Worm (Caenorhabditis elegans) whole organism, late embryonic: ENCODE measurements around the gene arx-6.

Experiments
- C38D4.7 ChIP-seq: fragments of 200-800 bp; sonication (Bioruptor generic); optimal IDR thresholded peaks from 2 replicates; lab custom pipeline; 2018; ENCODE audit warnings: mild to moderate bottlenecking, missing genetic modification characterization, moderate library complexity, missing compliant biosample characterization
- K02D7.2 ChIP-seq: sonication (generic microtip); optimal IDR thresholded peaks from 2 replicates; lab custom pipeline; 2017; ENCODE audit warnings: mild to moderate bottlenecking, missing genetic modification characterization, missing compliant biosample characterization
- T23F11.4 ChIP-seq: fragments of 200-800 bp; sonication (Bioruptor generic); optimal IDR thresholded peaks from 2 replicates; lab custom pipeline; 2018; ENCODE audit warnings: mild to moderate bottlenecking, missing genetic modification characterization, missing compliant biosample characterization
- Y22D7AL.16 ChIP-seq: sonication (generic microtip); optimal IDR thresholded peaks from 2 replicates; lab custom pipeline; 2016; ENCODE audit warnings: missing genetic modification characterization, missing compliant biosample characterization
- ceh-14 ChIP-seq: sonication (generic microtip); optimal IDR thresholded peaks from 2 replicates; lab custom pipeline; 2016; ENCODE audit warnings: missing genotype, missing genetic modification characterization, missing compliant biosample characterization
- ceh-18 ChIP-seq: sonication (generic microtip); optimal IDR thresholded peaks from 2 replicates; lab custom pipeline; 2016; ENCODE audit warnings: missing genetic modification characterization, missing compliant biosample characterization
- ceh-22 ChIP-seq: sonication (generic microtip); optimal IDR thresholded peaks from 2 replicates; lab custom pipeline; 2017; ENCODE audit warnings: missing biosample characterization, missing genetic modification characterization
- ceh-34 ChIP-seq: sonication (generic microtip); optimal IDR thresholded peaks from 2 replicates; lab custom pipeline; 2016; ENCODE audit warnings: mild to moderate bottlenecking, missing genetic modification characterization, missing compliant biosample characterization
- che-1 ChIP-seq: sonication (generic microtip); optimal IDR thresholded peaks from 2 replicates; lab custom pipeline; 2016; ENCODE audit warnings: mild to moderate bottlenecking, missing genetic modification characterization, missing compliant biosample characterization
- dmd-4 ChIP-seq: sonication (generic microtip); optimal IDR thresholded peaks from 2 replicates; lab custom pipeline; 2016; ENCODE audit warnings: borderline replicate concordance, missing genetic modification characterization, missing compliant biosample characterization
- elt-2 ChIP-seq: sonication (generic microtip); optimal IDR thresholded peaks from 2 replicates; lab custom pipeline; 2016; ENCODE audit warnings: missing genetic modification reagents, missing genetic modification characterization, missing compliant biosample characterization
- ets-4 ChIP-seq: sonication (generic microtip); optimal IDR thresholded peaks from 2 replicates; lab custom pipeline; 2016; ENCODE audit warnings: missing genetic modification characterization, missing compliant biosample characterization
- eyg-1 ChIP-seq: sonication (generic microtip); optimal IDR thresholded peaks from 2 replicates; lab custom pipeline; 2016; ENCODE audit warnings: missing genotype, missing genetic modification characterization, missing compliant biosample characterization
- fkh-6 ChIP-seq: sonication (generic microtip); optimal IDR thresholded peaks from 2 replicates; lab custom pipeline; 2016; ENCODE audit warnings: missing genetic modification characterization, missing compliant biosample characterization
- hlh-30 ChIP-seq: sonication (generic microtip); optimal IDR thresholded peaks from 2 replicates; lab custom pipeline; 2017; ENCODE audit warnings: antibody characterized with exemption, missing genetic modification characterization, missing compliant biosample characterization; ENCODE audit not compliant: insufficient read depth
- hlh-6 ChIP-seq: sonication (generic microtip); optimal IDR thresholded peaks from 2 replicates; lab custom pipeline; 2016; ENCODE audit warnings: missing genotype, missing genetic modification characterization, missing compliant biosample characterization
- hlh-8 ChIP-seq: sonication (generic microtip); optimal IDR thresholded peaks from 2 replicates; lab custom pipeline; 2016; ENCODE audit warnings: missing genotype, missing genetic modification characterization, missing compliant biosample characterization
- lin-11 ChIP-seq: fragments of 200-800 bp; sonication (Bioruptor generic); optimal IDR thresholded peaks from 2 replicates; lab custom pipeline; 2018; ENCODE audit warnings: mild to moderate bottlenecking, missing genetic modification characterization, missing compliant biosample characterization
- nfya-1 ChIP-seq: sonication (generic microtip); optimal IDR thresholded peaks from 2 replicates; lab custom pipeline; 2017; ENCODE audit warnings: missing genetic modification characterization, mild to moderate bottlenecking, missing compliant biosample characterization, antibody characterized with exemption, moderate library complexity
- nhr-11 ChIP-seq: fragments of 150-350 bp; optimal IDR thresholded peaks from 2 replicates; lab custom pipeline; 2014; ENCODE audit warnings: missing biosample characterization, missing genetic modification characterization
- odd-2 ChIP-seq: sonication (generic microtip); optimal IDR thresholded peaks from 2 replicates; lab custom pipeline; 2017; ENCODE audit warnings: antibody characterized with exemption, mild to moderate bottlenecking, missing genetic modification characterization, missing compliant biosample characterization
- pag-3 ChIP-seq: sonication (generic microtip); optimal IDR thresholded peaks from 2 replicates; lab custom pipeline; 2016; ENCODE audit warnings: missing compliant biosample characterization, missing genetic modification characterization, borderline replicate concordance
- pat-9 ChIP-seq: fragments of 200-800 bp; sonication (Bioruptor generic); optimal IDR thresholded peaks from 2 replicates; lab custom pipeline; 2018; ENCODE audit warnings: mild to moderate bottlenecking, missing genetic modification characterization, moderate library complexity, missing compliant biosample characterization
- pax-1 ChIP-seq: fragments of 150-350 bp; optimal IDR thresholded peaks from 2 replicates; lab custom pipeline; 2014; ENCODE audit warnings: missing biosample characterization, missing genetic modification characterization
- pqm-1 ChIP-seq: sonication (generic microtip); optimal IDR thresholded peaks from 2 replicates; lab custom pipeline; 2016; ENCODE audit warnings: missing genetic modification characterization, missing compliant biosample characterization
- ref-2 ChIP-seq: sonication (generic microtip); optimal IDR thresholded peaks from 2 replicates; lab custom pipeline; 2016; ENCODE audit warnings: missing genetic modification characterization, missing compliant biosample characterization
- sox-2 ChIP-seq: fragments of 200-800 bp; sonication (Bioruptor generic); IDR thresholded peaks from 2 replicates; pipeline ENCODE4 v1.3.6; 2022; ENCODE audit warnings: missing genetic modification reagents, missing genetic modification characterization, missing compliant biosample characterization
- sox-4 ChIP-seq: sonication (generic microtip); optimal IDR thresholded peaks from 2 replicates; lab custom pipeline; 2017; ENCODE audit warnings: mild to moderate bottlenecking, missing genetic modification characterization, inconsistent platforms, missing compliant biosample characterization
- tbx-7 ChIP-seq: sonication (generic microtip); optimal IDR thresholded peaks from 2 replicates; lab custom pipeline; 2016; ENCODE audit warnings: missing genotype, missing genetic modification characterization, missing compliant biosample characterization
- unc-3 ChIP-seq, 2 experiments: fragments of 200-800 bp in 1 of 2; sonication (Bioruptor generic) in 1 of 2; sonication (generic microtip) in 1 of 2; conservative IDR thresholded peaks in 1 of 2; optimal IDR thresholded peaks in 1 of 2; 2 replicates each; pipeline versions ENCODE4 v1.3.6 to Lab custom; 2016 to 2022; ENCODE audit warnings: missing compliant biosample characterization in 2 of 2, missing genetic modification characterization in 2 of 2, missing genetic modification reagents in 1 of 2
- unc-42 ChIP-seq: sonication (generic microtip); optimal IDR thresholded peaks from 2 replicates; lab custom pipeline; 2016; ENCODE audit warnings: missing genotype, missing genetic modification characterization, missing compliant biosample characterization
- unc-55 ChIP-seq: sonication (generic microtip); optimal IDR thresholded peaks from 2 replicates; lab custom pipeline; 2017; ENCODE audit warnings: missing biosample characterization, missing genetic modification reagents, missing genetic modification characterization
- ztf-16 ChIP-seq: sonication (generic microtip); optimal IDR thresholded peaks from 2 replicates; lab custom pipeline; 2017; ENCODE audit warnings: missing genetic modification characterization, missing compliant biosample characterization

arx-6 gene

ce11 chrIII:4881955-4882354 is 3.5 kb downstream of the arx-6 start:
- TF ChIP-seq K02D7.2 (tag; lab: Kevin White, UChicago) (no peak), sox-4 (no peak), T23F11.4 (GFP tag; lab: Kevin White, UChicago) (no peak), ceh-22 (no peak), ceh-14 (tag; lab: Kevin White, UChicago) (no peak), ztf-16 (tag; lab: Kevin White, UChicago) (no peak), hlh-8 (no peak), ceh-18 (no peak), dmd-4 (tag; lab: Kevin White, UChicago) (no peak), hlh-6 (no peak), ets-4 (tag; lab: Kevin White, UChicago) (no peak), lin-11 (tag; lab: Kevin White, UChicago) (no peak), pag-3 (tag; lab: Kevin White, UChicago) (no peak), fkh-6 (tag; lab: Kevin White, UChicago) (no peak), odd-2 (no peak), C38D4.7 (GFP tag; lab: Kevin White, UChicago) (no peak), Y22D7AL.16 (tag; lab: Kevin White, UChicago) (no peak), ceh-34 (no peak), pqm-1 (tag; lab: Kevin White, UChicago) (no peak), ref-2 (tag; lab: Kevin White, UChicago) (no peak)

- TF ChIP-seq nhr-11 (tag; lab: Kevin White, UChicago): no peak
- no peak for TF ChIP-seq tbx-7
Observed at ce11 chrIII:4883429-4883828, 5.0 kb downstream of the arx-6 start, which contains the start of gene clec-5. clec-5 (minus strand) TSS chrIII:4883606.

- TF ChIP-seq eyg-1 (tag; lab: Kevin White, UChicago): no peak
- TF ChIP-seq elt-2 (tag; lab: Kevin White, UChicago): no peak
- no peak for TF ChIP-seq unc-42
- no peak for TF ChIP-seq pax-1
- no peak for TF ChIP-seq che-1 (tag; lab: Kevin White, UChicago)
- TF ChIP-seq nfya-1: no peak
- no peak for TF ChIP-seq hlh-30 (tag; lab: Kevin White, UChicago)
Observed at ce11 chrIII:4887291-4887690, 8.8 kb downstream of the arx-6 start, which contains the start of gene clec-6. clec-6 (minus strand) TSS chrIII:4887444.

ce11 chrIII:4890997-4891396 is 12.5 kb downstream of the arx-6 start, which contains the start of gene F26F4.5:
F26F4.5 (minus strand) TSS chrIII:4891252.
- TF ChIP-seq sox-2 (GFP tag; lab: Robert Waterston, UW): no peak

ce11 chrIII:4893540-4893939 is 15.1 kb downstream of the arx-6 start, which contains the start of gene F26F4.6:
F26F4.6 (minus strand) TSS chrIII:4893640.
- no peak for TF ChIP-seq sox-2 (GFP tag; lab: Robert Waterston, UW)

- TF ChIP-seq pax-1: no peak
- TF ChIP-seq unc-55: no peak
- TF ChIP-seq pat-9 (tag; lab: Kevin White, UChicago): no peak
- no peak for TF ChIP-seq unc-3 (GFP tag; conservative IDR thresholded peaks at IDR 0.05; lab: Robert Waterston, UW)
- TF ChIP-seq unc-3 (tag; optimal IDR thresholded peaks at IDR 0.05; lab: Kevin White, UChicago): no peak
- no peak for TF ChIP-seq odd-2
Observed at ce11 chrIII:4895313-4895712, 16.9 kb downstream of the arx-6 start.
